Fruit fly (Drosophila melanogaster) whole organism, embryonic: Measurements from ENCODE around the gene Bet5.

Source experiments
- Adf1 ChIP-seq: fragments of 200-800 bp; sonication (Bioruptor generic); IDR thresholded peaks from 2 replicates; pipeline ENCODE4 v1.3.6; 2022; ENCODE audit warnings: missing biosample characterization, missing genetic modification characterization
- BEAF-32 ChIP-seq: fragments of 200-800 bp; sonication (Bioruptor generic); optimal IDR thresholded peaks from 3 replicates; lab custom pipeline; 2017; ENCODE audit warnings: missing biosample characterization, missing genetic modification characterization, mild to moderate bottlenecking, moderate library complexity, missing genetic modification reagents
- CG10209 ChIP-seq: fragments of 200-800 bp; sonication (Bioruptor generic); optimal IDR thresholded peaks from 3 replicates; lab custom pipeline; 2017; ENCODE audit warnings: missing biosample characterization, mild to moderate bottlenecking, missing genetic modification characterization, missing genetic modification reagents
- CG10267 ChIP-seq: fragments of 200-800 bp; sonication (Bioruptor generic); optimal IDR thresholded peaks from 2 replicates; lab custom pipeline; 2018; ENCODE audit warnings: missing biosample characterization, mild to moderate bottlenecking, missing genetic modification characterization, moderate library complexity
- CG10543 ChIP-seq: fragments of 200-800 bp; sonication (Bioruptor generic); optimal IDR thresholded peaks from 3 replicates; lab custom pipeline; 2017; ENCODE audit warnings: missing biosample characterization, mild to moderate bottlenecking, missing genetic modification characterization, moderate library complexity
- CG11456 ChIP-seq: fragments of 200-800 bp; sonication (Bioruptor generic); IDR thresholded peaks from 3 replicates; pipeline ENCODE4 v1.3.6; 2022; ENCODE audit warnings: missing biosample characterization, missing genetic modification characterization
- CG11695 ChIP-seq: fragments of 200-800 bp; sonication (Bioruptor generic); IDR thresholded peaks from 3 replicates; pipeline ENCODE4 v1.3.6; 2022; ENCODE audit warnings: missing biosample characterization, missing genetic modification characterization
- CG14014 ChIP-seq: fragments of 200-800 bp; sonication (Bioruptor generic); IDR thresholded peaks from 2 replicates; pipeline ENCODE4 v1.3.6; 2022; ENCODE audit warnings: missing biosample characterization, missing genetic modification characterization
- CG14667 ChIP-seq: fragments of 200-800 bp; sonication (Bioruptor generic); IDR thresholded peaks from 2 replicates; pipeline ENCODE4 v1.3.6; 2022; ENCODE audit warnings: missing biosample characterization, missing genetic modification characterization
- CG15011 ChIP-seq: fragments of 200-800 bp; sonication (Bioruptor generic); optimal IDR thresholded peaks from 3 replicates; lab custom pipeline; 2018; ENCODE audit warnings: missing biosample characterization, mild to moderate bottlenecking, missing genetic modification characterization
- CG15269 ChIP-seq: fragments of 200-800 bp; sonication (Bioruptor generic); optimal IDR thresholded peaks from 2 replicates; lab custom pipeline; 2018; ENCODE audit warnings: missing biosample characterization, mild to moderate bottlenecking, missing genetic modification characterization, moderate library complexity
- CG17359 ChIP-seq: fragments of 200-800 bp; sonication (Bioruptor generic); optimal IDR thresholded peaks from 3 replicates; lab custom pipeline; 2018; ENCODE audit warnings: missing biosample characterization, mild to moderate bottlenecking, missing genetic modification characterization, moderate library complexity
- CG17802 ChIP-seq: fragments of 200-800 bp; sonication (Bioruptor generic); optimal IDR thresholded peaks from 2 replicates; lab custom pipeline; 2018; ENCODE audit warnings: missing biosample characterization, mild to moderate bottlenecking, missing genetic modification characterization, moderate library complexity
- CG2889 ChIP-seq: fragments of 200-800 bp; sonication (Bioruptor generic); IDR thresholded peaks from 3 replicates; pipeline ENCODE4 v1.3.6; 2022; ENCODE audit warnings: missing biosample characterization, missing genetic modification characterization
- CG31441 ChIP-seq: fragments of 200-800 bp; sonication (Bioruptor generic); IDR thresholded peaks from 2 replicates; pipeline ENCODE4 v1.3.6; 2022; ENCODE audit warnings: missing biosample characterization, missing genetic modification characterization
- CG3163 ChIP-seq: fragments of 200-800 bp; sonication (Bioruptor generic); optimal IDR thresholded peaks from 3 replicates; lab custom pipeline; 2016; ENCODE audit warnings: missing biosample characterization, missing genetic modification characterization
- CG5245 ChIP-seq: fragments of 200-800 bp; sonication (Bioruptor generic); optimal IDR thresholded peaks from 3 replicates; lab custom pipeline; 2016; ENCODE audit warnings: missing biosample characterization, missing genetic modification characterization
- CG7372 ChIP-seq: fragments of 200-800 bp; sonication (Bioruptor generic); IDR thresholded peaks from 2 replicates; pipeline ENCODE4 v1.3.6; 2022; ENCODE audit warnings: missing biosample characterization, missing genetic modification characterization
- CG7839 ChIP-seq: fragments of 200-800 bp; sonication (Bioruptor generic); optimal IDR thresholded peaks from 3 replicates; lab custom pipeline; 2018; ENCODE audit warnings: missing biosample characterization, mild to moderate bottlenecking, missing genetic modification characterization, moderate library complexity
- D ChIP-seq, 2 experiments: fragments of 200-800 bp in 1 of 2; fragments of >200 bp in 1 of 2; sonication (Bioruptor generic) in 1 of 2; optimal IDR thresholded peaks; 2 replicates in 1 of 2; 3 replicates in 1 of 2; lab custom pipeline; 2017; ENCODE audit warnings: mild to moderate bottlenecking in 1 of 2, missing biosample characterization in 1 of 2, missing genetic modification characterization in 1 of 2, missing genetic modification reagents in 1 of 2
- D19B ChIP-seq: fragments of 200-800 bp; sonication (Bioruptor generic); optimal IDR thresholded peaks from 2 replicates; lab custom pipeline; 2017; ENCODE audit warnings: missing biosample characterization, mild to moderate bottlenecking, missing genetic modification characterization
- Doc2 ChIP-seq: fragments of 200-800 bp; sonication (Bioruptor generic); IDR thresholded peaks from 2 replicates; pipeline ENCODE4 v1.3.6; 2022; ENCODE audit warnings: missing biosample characterization, missing genetic modification characterization
- ERR ChIP-seq: fragments of 200-800 bp; sonication (Bioruptor generic); optimal IDR thresholded peaks from 2 replicates; lab custom pipeline; 2016; ENCODE audit warnings: missing biosample characterization, missing genetic modification characterization
- Ets65A ChIP-seq: fragments of 200-800 bp; sonication (Bioruptor generic); peaks from one replicate; lab custom pipeline; 2016; ENCODE audit warnings: missing biosample characterization, missing genetic modification characterization
- GATAe ChIP-seq: fragments of 200-800 bp; sonication (Bioruptor generic); conservative IDR thresholded peaks from 2 replicates; pipeline ENCODE4 v1.3.6; 2022; ENCODE audit warnings: missing biosample characterization, missing genetic modification characterization
- Gug ChIP-seq: fragments of 200-800 bp; sonication (Bioruptor generic); IDR thresholded peaks from 4 replicates; pipeline ENCODE4 v1.3.6; 2022; ENCODE audit warnings: missing biosample characterization, missing genetic modification characterization
- Mad ChIP-seq: fragments of 200-800 bp; sonication (Bioruptor generic); optimal IDR thresholded peaks from 2 replicates; lab custom pipeline; 2016; ENCODE audit warnings: missing biosample characterization, missing genetic modification characterization
- Med ChIP-seq: fragments of 200-800 bp; sonication (Bioruptor generic); peaks from one replicate; lab custom pipeline; 2016; ENCODE audit warnings: missing biosample characterization, missing genetic modification characterization, mild to moderate bottlenecking, inconsistent platforms, moderate library complexity
- Optix ChIP-seq: fragments of 200-800 bp; sonication (Bioruptor generic); IDR thresholded peaks from 3 replicates; pipeline ENCODE4 v1.3.6; 2022; ENCODE audit warnings: missing biosample characterization, missing genetic modification characterization
- Side ChIP-seq: fragments of 200-800 bp; sonication (Bioruptor generic); optimal IDR thresholded peaks from 2 replicates; lab custom pipeline; 2016; ENCODE audit warnings: missing biosample characterization, missing genetic modification characterization
- Sin3A ChIP-seq: fragments of >200 bp; optimal IDR thresholded peaks from 2 replicates; lab custom pipeline; 2018
- Sox100B ChIP-seq: fragments of 200-800 bp; sonication (Bioruptor generic); optimal IDR thresholded peaks from 3 replicates; lab custom pipeline; 2018; ENCODE audit warnings: missing biosample characterization, mild to moderate bottlenecking, missing genetic modification characterization
- Spps ChIP-seq: fragments of 200-800 bp; sonication (Bioruptor generic); optimal IDR thresholded peaks from 2 replicates; lab custom pipeline; 2018; ENCODE audit warnings: missing biosample characterization, mild to moderate bottlenecking, missing genetic modification characterization
- aop ChIP-seq: fragments of 200-800 bp; sonication (Bioruptor generic); IDR thresholded peaks from 2 replicates; pipeline ENCODE4 v1.3.6; 2022; ENCODE audit warnings: missing biosample characterization, missing genetic modification characterization
- ato ChIP-seq: fragments of 200-800 bp; sonication (Bioruptor generic); IDR thresholded peaks from 2 replicates; pipeline ENCODE4 v1.3.6; 2022; ENCODE audit warnings: missing biosample characterization, missing genetic modification characterization; ENCODE audit not compliant: partially characterized antibody
- br ChIP-seq: fragments of >200 bp; optimal IDR thresholded peaks from 2 replicates; lab custom pipeline; 2017
- chinmo ChIP-seq: fragments of 200-800 bp; sonication (Bioruptor generic); IDR thresholded peaks from 4 replicates; pipeline ENCODE4 v1.3.6; 2022; ENCODE audit warnings: missing biosample characterization, missing genetic modification characterization; ENCODE audit not compliant: partially characterized antibody
- dimm ChIP-seq: fragments of 200-800 bp; sonication (Bioruptor generic); IDR thresholded peaks from 2 replicates; pipeline ENCODE4 v1.3.6; 2022; ENCODE audit warnings: missing biosample characterization, missing genetic modification characterization
- fd96Cb ChIP-seq: fragments of 200-800 bp; sonication (Bioruptor generic); optimal IDR thresholded peaks from 2 replicates; lab custom pipeline; 2018; ENCODE audit warnings: missing biosample characterization, mild to moderate bottlenecking, missing genetic modification characterization, moderate library complexity
- hkb ChIP-seq, 2 experiments: fragments of 200-800 bp in 1 of 2; fragments of >200 bp in 1 of 2; sonication (Bioruptor generic) in 1 of 2; IDR thresholded peaks in 1 of 2; optimal IDR thresholded peaks in 1 of 2; 2 replicates each; pipeline versions ENCODE4 v1.3.6 to Lab custom; 2017 to 2022; ENCODE audit warnings: missing biosample characterization in 1 of 2, missing genetic modification characterization in 1 of 2
- ind ChIP-seq: fragments of 200-800 bp; sonication (Bioruptor generic); optimal IDR thresholded peaks from 3 replicates; lab custom pipeline; 2016; ENCODE audit warnings: missing biosample characterization, missing genetic modification characterization
- lmd ChIP-seq: fragments of 200-800 bp; sonication (Bioruptor generic); IDR thresholded peaks from 2 replicates; pipeline ENCODE4 v1.3.6; 2022; ENCODE audit warnings: missing biosample characterization, missing genetic modification characterization
- otp ChIP-seq: fragments of 200-800 bp; sonication (Bioruptor generic); IDR thresholded peaks from 3 replicates; pipeline ENCODE4, ENCODE4 v1.3.6; 2022; ENCODE audit warnings: missing biosample characterization, missing genetic modification characterization
- pzg ChIP-seq: fragments of 200-800 bp; sonication (Bioruptor generic); optimal IDR thresholded peaks from 3 replicates; lab custom pipeline; 2018; ENCODE audit warnings: missing biosample characterization, mild to moderate bottlenecking, missing genetic modification characterization, moderate library complexity
- sens ChIP-seq: fragments of 200-800 bp; sonication (Bioruptor generic); peaks from one replicate; lab custom pipeline; 2016; ENCODE audit warnings: missing biosample characterization, missing genetic modification characterization
- seq ChIP-seq: fragments of 200-800 bp; sonication (Bioruptor generic); IDR thresholded peaks from 2 replicates; pipeline ENCODE4 v1.3.6; 2022; ENCODE audit warnings: missing biosample characterization, missing genetic modification characterization
- sr ChIP-seq: fragments of 200-800 bp; sonication (Bioruptor generic); IDR thresholded peaks from 3 replicates; pipeline ENCODE4 v1.3.6; 2022; ENCODE audit warnings: missing biosample characterization, missing genetic modification characterization
- toy ChIP-seq: fragments of 200-800 bp; sonication (Bioruptor generic); IDR thresholded peaks from 2 replicates; pipeline ENCODE4 v1.3.6; 2022; ENCODE audit warnings: missing biosample characterization, missing genetic modification characterization
- zf30C ChIP-seq: fragments of 200-800 bp; sonication (Bioruptor generic); optimal IDR thresholded peaks from 3 replicates; lab custom pipeline; 2018; ENCODE audit warnings: missing biosample characterization, mild to moderate bottlenecking, missing genetic modification characterization
- zfh2 ChIP-seq: fragments of 200-800 bp; sonication (Bioruptor generic); optimal IDR thresholded peaks from 2 replicates; lab custom pipeline; 2016; ENCODE audit warnings: missing biosample characterization, missing genetic modification characterization

The Bet5 gene

DNA sequence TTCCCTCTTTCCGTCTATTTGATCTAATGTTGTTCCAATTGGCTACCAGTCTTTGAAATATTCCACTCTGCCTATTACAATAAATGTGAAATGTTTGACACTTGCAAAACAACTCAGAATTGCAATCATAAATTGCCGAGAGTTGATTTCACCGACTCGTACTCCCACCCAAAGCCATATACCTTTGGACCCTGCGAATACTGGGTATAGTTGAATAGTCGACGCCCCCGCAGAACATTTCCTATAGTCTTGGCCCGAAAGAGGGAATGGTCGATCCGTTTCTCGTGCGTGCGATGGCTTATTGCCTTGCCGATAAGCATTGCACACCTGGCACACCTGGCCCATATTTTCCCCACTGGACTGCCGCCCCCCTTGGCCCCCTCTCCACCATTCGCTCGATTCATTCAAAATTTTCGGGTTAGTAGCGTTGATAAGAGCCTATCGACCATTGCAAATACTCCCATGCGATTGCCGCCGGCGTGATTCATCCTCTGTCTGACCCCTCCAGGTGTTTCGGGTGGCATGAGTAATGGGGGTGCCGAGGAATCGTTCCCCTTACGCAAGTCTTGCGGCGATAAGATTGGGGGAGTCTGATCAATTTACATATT, 20.2 kb downstream of the Bet5 start (continued):
- peak; percentile 13 for TF ChIP-seq Sox100B (GFP tag; lab: Kevin White, UChicago)
- TF ChIP-seq Adf1: peak; percentile 24; the same call in 1 of the 2 replicates
- TF ChIP-seq CG11695 (GFP tag; lab: Robert Waterston, UW): no peak
- TF ChIP-seq D (optimal IDR thresholded peaks at IDR 0.05; lab: Kevin White, UChicago): no peak
- TF ChIP-seq D (GFP tag; optimal IDR thresholded peaks at IDR 0.05; lab: Kevin White, UChicago): no peak
- TF ChIP-seq CG11456 (GFP tag; lab: Robert Waterston, UW): peak; percentile 71; the same call in 2 of the 3 replicates
- no peak for TF ChIP-seq CG5245 (GFP tag; lab: Kevin White, UChicago)
- TF ChIP-seq Doc2 (GFP tag; lab: Robert Waterston, UW): no peak
- TF ChIP-seq CG17359 (tag; lab: Kevin White, UChicago): peak; percentile 18
- TF ChIP-seq Ets65A (GFP tag; lab: Kevin White, UChicago): no peak
- no peak for TF ChIP-seq CG14667 (GFP tag; lab: Robert Waterston, UW)
- no peak for TF ChIP-seq Spps
- TF ChIP-seq dimm (GFP tag; lab: Robert Waterston, UW): 0 out of 2 replicates have a peak, but pooled peaks have one; percentile 22
- TF ChIP-seq BEAF-32: no peak
- 0 out of 2 replicates have a peak, but pooled peaks have one; percentile 46 for TF ChIP-seq GATAe (GFP tag; lab: Robert Waterston, UW)
- no peak for TF ChIP-seq aop (GFP tag; lab: Robert Waterston, UW)
- 0 out of 3 replicates have a peak, but pooled peaks have one; percentile 24 for TF ChIP-seq otp (GFP tag; lab: Robert Waterston, UW)
- TF ChIP-seq CG10209 (GFP tag; lab: Kevin White, UChicago): peak; percentile 20
- peak; percentile 33 for TF ChIP-seq Side
- TF ChIP-seq D19B: peak; percentile 75
- 0 out of 3 replicates have a peak, but pooled peaks have one; percentile 47 for TF ChIP-seq CG2889
- TF ChIP-seq Gug (GFP tag; lab: Robert Waterston, UW): no peak; the same call in 3 of the 4 replicates
- peak; percentile 85 for TF ChIP-seq sr
- TF ChIP-seq hkb (optimal IDR thresholded peaks at IDR 0.05; lab: Kevin White, UChicago): no peak
- peak; percentile 29; the same call in 1 of the 2 replicates for TF ChIP-seq hkb (GFP tag; IDR thresholded peaks at IDR 0.05; lab: Robert Waterston, UW)
- no peak for TF ChIP-seq pzg (GFP tag; lab: Kevin White, UChicago)
- peak; percentile 36 for TF ChIP-seq lmd (GFP tag; lab: Robert Waterston, UW)
- peak; percentile 11 for TF ChIP-seq ind (GFP tag; lab: Kevin White, UChicago)
- peak; percentile 31 for TF ChIP-seq CG7839
- TF ChIP-seq zf30C (GFP tag; lab: Kevin White, UChicago): no peak
- 0 out of 2 replicates have a peak, but pooled peaks have one; percentile 33 for TF ChIP-seq toy (GFP tag; lab: Robert Waterston, UW)
- peak; percentile 11 for TF ChIP-seq zfh2 (GFP tag; lab: Kevin White, UChicago)
- peak; percentile 18 for TF ChIP-seq CG3163 (GFP tag; lab: Kevin White, UChicago)
- TF ChIP-seq ato (GFP tag; lab: Robert Waterston, UW): no peak
- no peak for TF ChIP-seq CG10267 (tag; lab: Kevin White, UChicago)
- TF ChIP-seq CG7372 (GFP tag; lab: Robert Waterston, UW): no peak
- TF ChIP-seq CG15269 (tag; lab: Kevin White, UChicago): peak; percentile 35
- TF ChIP-seq Optix: 0 out of 3 replicates have a peak, but pooled peaks have one; percentile 31
- TF ChIP-seq CG17802 (tag; lab: Kevin White, UChicago): no peak
- no peak for TF ChIP-seq Sin3A
- TF ChIP-seq fd96Cb (tag; lab: Kevin White, UChicago): peak; percentile 5
- peak; percentile 52 for TF ChIP-seq CG10543
- no peak for TF ChIP-seq CG31441
- TF ChIP-seq CG14014 (GFP tag; lab: Robert Waterston, UW): peak; percentile 10; the same call in 1 of the 2 replicates
- TF ChIP-seq ERR (GFP tag; lab: Kevin White, UChicago): no peak
- no peak for TF ChIP-seq Mad (GFP tag; lab: Kevin White, UChicago)
- TF ChIP-seq chinmo (GFP tag; lab: Robert Waterston, UW): peak; percentile 71; the same call in 2 of the 4 replicates
- TF ChIP-seq CG15011 (GFP tag; lab: Kevin White, UChicago): no peak
- TF ChIP-seq Med (GFP tag; lab: Kevin White, UChicago): peak; percentile 78
- TF ChIP-seq br (lab: Kevin White, UChicago): no peak
- TF ChIP-seq sens (GFP tag; lab: Kevin White, UChicago): peak; percentile 61
- TF ChIP-seq seq (GFP tag; lab: Robert Waterston, UW): no peak
